Worm (Caenorhabditis elegans): ENCODE data around the gene Y7A9D.1.
A peak's percentile ranks its signal among the peaks of the same experiment; 100 is the strongest.

Y7A9D.1 gene

ce11 chrIV:16403283-16403682 is 21.3 kb upstream of the Y7A9D.1 start:
- TF ChIP-seq ces-1 (GFP tag; optimal IDR thresholded peaks at IDR 0.05) (no peak), ceh-43 (GFP tag; optimal IDR thresholded peaks at IDR 0.05) (no peak), nhr-76 (tag; optimal IDR thresholded peaks at IDR 0.05) (no peak), zip-8 (tag; optimal IDR thresholded peaks at IDR 0.05) (peak; percentile 87), snpc-4 (tag; optimal IDR thresholded peaks at IDR 0.05) (no peak), ceh-83 (GFP tag; optimal IDR thresholded peaks at IDR 0.05) (no peak), mep-1 (tag; optimal IDR thresholded peaks at IDR 0.05) (no peak), elt-3 (tag; optimal IDR thresholded peaks at IDR 0.05) (no peak), drap-1 (GFP tag; optimal IDR thresholded peaks at IDR 0.05) (no peak), lin-13 (tag; optimal IDR thresholded peaks at IDR 0.05) (no peak), nhr-2 (tag; optimal IDR thresholded peaks at IDR 0.05) (peak; percentile 36), tbx-8 (GFP tag; optimal IDR thresholded peaks at IDR 0.05) (no peak), bed-3 (GFP tag; optimal IDR thresholded peaks at IDR 0.05) (no peak), mab-5 (tag; optimal IDR thresholded peaks at IDR 0.05) (no peak), pha-4 (tag; optimal IDR thresholded peaks at IDR 0.05) (no peak), flh-1 (GFP tag; optimal IDR thresholded peaks at IDR 0.05) (no peak), ztf-11 (tag; optimal IDR thresholded peaks at IDR 0.05) (no peak)

DNA sequence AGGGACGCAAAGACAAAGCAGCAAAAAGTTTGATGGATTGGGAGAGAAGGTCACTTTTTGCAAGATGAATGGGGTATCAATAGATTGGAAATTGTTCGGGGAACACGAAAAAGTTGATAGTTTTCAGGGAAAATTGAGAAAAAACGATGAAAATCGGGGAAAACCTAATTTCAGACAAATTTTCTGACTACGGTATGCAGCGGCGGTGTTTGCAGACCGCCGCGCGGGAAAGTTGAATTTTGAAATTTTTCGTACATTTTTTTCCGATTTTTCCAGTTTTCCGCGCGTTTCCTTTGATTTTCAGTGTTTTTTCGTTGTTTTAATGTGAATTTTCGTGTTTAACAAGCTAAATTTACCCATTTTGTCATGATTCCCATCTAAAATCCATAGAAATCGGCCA is 19.4 kb upstream of the Y7A9D.1 start:
- TF ChIP-seq drap-1 (GFP tag; optimal IDR thresholded peaks at IDR 0.05) (no peak), ceh-39 (tag; optimal IDR thresholded peaks at IDR 0.05) (no peak), elt-3 (tag; optimal IDR thresholded peaks at IDR 0.05) (no peak), zip-8 (tag; optimal IDR thresholded peaks at IDR 0.05) (no peak)

ce11 chrIV:16400412-16401381 is 18.7 kb upstream of the Y7A9D.1 start:
- TF ChIP-seq elt-3 (tag; optimal IDR thresholded peaks at IDR 0.05) = no peak
- no peak for TF ChIP-seq lin-13 (tag; optimal IDR thresholded peaks at IDR 0.05)
- no peak for TF ChIP-seq zip-8 (tag; optimal IDR thresholded peaks at IDR 0.05)
- peak; percentile 1 for TF ChIP-seq ceh-43 (GFP tag; optimal IDR thresholded peaks at IDR 0.05)
- TF ChIP-seq snpc-4 (tag; optimal IDR thresholded peaks at IDR 0.05) = no peak
- TF ChIP-seq ham-2 (GFP tag; optimal IDR thresholded peaks at IDR 0.05) = peak; percentile 87
- peak; percentile 79 for TF ChIP-seq nhr-2 (tag; optimal IDR thresholded peaks at IDR 0.05)
- no peak for TF ChIP-seq ceh-83 (GFP tag; optimal IDR thresholded peaks at IDR 0.05)
- no peak for TF ChIP-seq lin-32 (GFP tag; optimal IDR thresholded peaks at IDR 0.05)
- TF ChIP-seq M03D4.4 (tag; optimal IDR thresholded peaks at IDR 0.05) = peak; percentile 46
- no peak for TF ChIP-seq drap-1 (GFP tag; optimal IDR thresholded peaks at IDR 0.05)
- TF ChIP-seq mep-1 (tag; optimal IDR thresholded peaks at IDR 0.05) = no peak
- peak; percentile 97 for TF ChIP-seq hlh-1 (tag; optimal IDR thresholded peaks at IDR 0.05)
- TF ChIP-seq nhr-28 (tag; optimal IDR thresholded peaks at IDR 0.05) = no peak
- TF ChIP-seq ces-1 (GFP tag; optimal IDR thresholded peaks at IDR 0.05) = no peak
- peak; percentile 31 for TF ChIP-seq sem-2 (GFP tag; optimal IDR thresholded peaks at IDR 0.05)
- TF ChIP-seq unc-62 (GFP tag; optimal IDR thresholded peaks at IDR 0.05) = peak; percentile 62
- TF ChIP-seq cnd-1 (tag; optimal IDR thresholded peaks at IDR 0.05) = peak; percentile 29
- TF ChIP-seq elt-1 (tag; optimal IDR thresholded peaks at IDR 0.05; ENCODE audit: borderline replicate concordance, insufficient read depth) = peak; percentile 93

DNA sequence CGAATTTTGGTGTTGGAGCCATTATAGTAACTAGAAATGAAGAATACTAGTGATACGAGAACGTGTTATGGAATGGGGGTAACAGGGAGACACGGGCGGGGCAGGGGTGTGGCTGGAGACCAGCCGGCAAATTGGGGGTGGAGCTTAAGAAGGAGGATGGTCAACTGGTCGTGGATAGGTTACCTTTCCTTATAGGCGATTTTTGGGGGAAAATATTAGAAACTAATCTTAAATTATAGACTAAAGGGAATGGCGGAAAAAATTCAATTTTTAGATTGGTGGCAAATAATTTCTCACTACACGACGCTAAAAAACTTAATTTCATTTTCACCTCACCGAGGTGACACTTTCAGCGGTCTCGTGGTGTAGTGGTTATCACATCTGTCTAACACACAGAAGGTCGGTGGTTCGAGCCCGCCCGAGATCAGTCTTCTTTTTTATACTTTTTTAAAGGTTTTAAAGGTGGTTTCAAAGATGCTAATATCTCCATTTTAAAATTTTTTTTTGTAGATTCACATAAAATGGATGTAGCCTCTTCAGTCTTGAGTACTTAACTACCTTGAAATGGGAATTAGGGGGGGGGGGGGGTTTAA is 17.9 kb upstream of the Y7A9D.1 start, which contains the start of gene Y65A5A.1:
Gene Y65A5A.1, minus strand, starts transcription at position 51 of the 593 bp plus-strand sequence.
- TF ChIP-seq ztf-11 (tag; optimal IDR thresholded peaks at IDR 0.05) (no peak), nhr-12 (tag; optimal IDR thresholded peaks at IDR 0.05) (no peak), mls-2 (tag; optimal IDR thresholded peaks at IDR 0.05) (no peak), nhr-76 (tag; optimal IDR thresholded peaks at IDR 0.05) (no peak), sptf-1 (tag; optimal IDR thresholded peaks at IDR 0.05) (no peak), ceh-83 (GFP tag; optimal IDR thresholded peaks at IDR 0.05) (no peak), sem-2 (GFP tag; optimal IDR thresholded peaks at IDR 0.05) (no peak), mab-5 (tag; optimal IDR thresholded peaks at IDR 0.05) (no peak), nhr-237 (tag; optimal IDR thresholded peaks at IDR 0.05) (no peak), ham-2 (GFP tag; optimal IDR thresholded peaks at IDR 0.05) (no peak), flh-1 (GFP tag; optimal IDR thresholded peaks at IDR 0.05) (no peak), cnd-1 (tag; optimal IDR thresholded peaks at IDR 0.05) (no peak), blmp-1 (tag; optimal IDR thresholded peaks at IDR 0.05) (no peak)
